Worm (Caenorhabditis elegans) whole organism, L1 larva: ENCODE results near the gene ncx-2.

Experiments
- C16A3.4 ChIP-seq: fragments of 150-350 bp; optimal IDR thresholded peaks from 2 replicates; lab custom pipeline; 2014; ENCODE audit warnings: missing biosample characterization, missing genetic modification characterization
- alr-1 ChIP-seq: fragments of 200-800 bp; sonication (Bioruptor generic); optimal IDR thresholded peaks from 2 replicates; lab custom pipeline; 2018; ENCODE audit warnings: borderline replicate concordance, mild to moderate bottlenecking, missing genetic modification characterization, missing compliant biosample characterization
- aly-2 ChIP-seq: fragments of 150-350 bp; optimal IDR thresholded peaks from 2 replicates; lab custom pipeline; 2014; ENCODE audit warnings: missing biosample characterization, missing genetic modification characterization
- blmp-1 ChIP-seq: fragments of 150-350 bp; optimal IDR thresholded peaks from 2 replicates; lab custom pipeline; 2014; ENCODE audit warnings: missing biosample characterization, missing genetic modification characterization
- ceh-8 ChIP-seq: fragments of 200-800 bp; sonication (Bioruptor generic); optimal IDR thresholded peaks from 2 replicates; lab custom pipeline; 2018; ENCODE audit warnings: mild to moderate bottlenecking, missing genetic modification characterization, moderate library complexity, missing compliant biosample characterization
- ceh-82 ChIP-seq, 3 experiments: fragments of 150-350 bp in 1 of 3; sonication (generic microtip) in 2 of 3; optimal IDR thresholded peaks; 2 replicates each; lab custom pipeline; 2014 to 2017; ENCODE audit warnings: missing biosample characterization in 3 of 3, missing genetic modification characterization in 3 of 3
- ceh-88 ChIP-seq: fragments of 200-800 bp; sonication (Bioruptor generic); IDR thresholded peaks from 2 replicates; pipeline ENCODE4 v1.3.6; 2022; ENCODE audit warnings: missing genetic modification characterization, missing compliant biosample characterization
- ces-1 ChIP-seq: fragments of 150-350 bp; optimal IDR thresholded peaks from 2 replicates; lab custom pipeline; 2014; ENCODE audit warnings: missing biosample characterization, missing genetic modification reagents, missing genetic modification characterization
- dsc-1 ChIP-seq: sonication (generic microtip); optimal IDR thresholded peaks from 2 replicates; lab custom pipeline; 2016; ENCODE audit warnings: mild to moderate bottlenecking, missing genetic modification characterization, missing compliant biosample characterization
- efl-1 ChIP-seq, 4 experiments: fragments of 150-350 bp; optimal IDR thresholded peaks in 3 of 4; peaks in 1 of 4; 1 replicate in 1 of 4; 2 replicates in 3 of 4; lab custom pipeline; 2014; ENCODE audit warnings: missing biosample characterization in 2 of 4, missing genetic modification characterization in 2 of 4, missing genetic modification reagents in 2 of 4
- egl-13 ChIP-seq: sonication (generic microtip); optimal IDR thresholded peaks from 2 replicates; lab custom pipeline; 2016; ENCODE audit warnings: missing genotype, missing genetic modification reagents, missing genetic modification characterization, missing compliant biosample characterization
- egl-27 ChIP-seq, 2 experiments: fragments of 150-350 bp in 1 of 2; sonication (generic microtip); optimal IDR thresholded peaks; 3 replicates each; lab custom pipeline; 2017 to 2018; ENCODE audit warnings: missing biosample characterization in 2 of 2, missing genetic modification characterization in 2 of 2, missing genetic modification reagents in 2 of 2
- hlh-17 ChIP-seq: fragments of 200-800 bp; sonication (Bioruptor generic); optimal IDR thresholded peaks from 2 replicates; lab custom pipeline; 2018; ENCODE audit warnings: missing genetic modification characterization, mild to moderate bottlenecking, missing compliant biosample characterization, moderate library complexity, borderline replicate concordance
- lin-13 ChIP-seq: fragments of 150-350 bp; optimal IDR thresholded peaks from 2 replicates; lab custom pipeline; 2014; ENCODE audit warnings: missing biosample characterization, missing genetic modification reagents, missing genetic modification characterization
- lir-3 ChIP-seq: sonication (generic microtip); optimal IDR thresholded peaks from 2 replicates; lab custom pipeline; 2016; ENCODE audit warnings: mild to moderate bottlenecking, missing genetic modification characterization, moderate library complexity, missing compliant biosample characterization; ENCODE audit not compliant: poor library complexity
- lsy-2 ChIP-seq, 2 experiments: fragments of 150-350 bp; optimal IDR thresholded peaks; 2 replicates each; lab custom pipeline; 2014; ENCODE audit warnings: missing biosample characterization in 2 of 2, missing genetic modification characterization in 2 of 2
- mab-9 ChIP-seq: fragments of 200-800 bp; sonication (Bioruptor generic); IDR thresholded peaks from 2 replicates; pipeline ENCODE4 v1.3.6; 2022; ENCODE audit warnings: missing genetic modification reagents, missing genetic modification characterization, missing compliant biosample characterization
- nhr-11 ChIP-seq: fragments of 150-350 bp; optimal IDR thresholded peaks from 2 replicates; lab custom pipeline; 2014; ENCODE audit warnings: missing biosample characterization, missing genetic modification characterization
- nhr-20 ChIP-seq: sonication (generic microtip); optimal IDR thresholded peaks from 2 replicates; lab custom pipeline; 2016; ENCODE audit warnings: mild to moderate bottlenecking, missing genetic modification characterization, missing compliant biosample characterization
- nhr-28 ChIP-seq: fragments of 150-350 bp; optimal IDR thresholded peaks from 2 replicates; lab custom pipeline; 2014; ENCODE audit warnings: missing biosample characterization, missing genetic modification characterization
- nhr-47 ChIP-seq: sonication (generic microtip); optimal IDR thresholded peaks from 2 replicates; lab custom pipeline; 2016; ENCODE audit warnings: mild to moderate bottlenecking, missing genetic modification characterization, moderate library complexity, missing compliant biosample characterization
- nhr-84 ChIP-seq: sonication (generic microtip); optimal IDR thresholded peaks from 2 replicates; lab custom pipeline; 2017; ENCODE audit warnings: missing biosample characterization, missing genetic modification characterization
- pag-3 ChIP-seq: sonication (generic microtip); optimal IDR thresholded peaks from 2 replicates; lab custom pipeline; 2017; ENCODE audit warnings: missing genetic modification characterization, mild to moderate bottlenecking, missing compliant biosample characterization, antibody characterized with exemption, borderline replicate concordance; ENCODE audit not compliant: insufficient read depth
- rnt-1 ChIP-seq: sonication (generic microtip); optimal IDR thresholded peaks from 2 replicates; lab custom pipeline; 2016; ENCODE audit warnings: mild to moderate bottlenecking, missing genetic modification characterization, moderate library complexity, missing compliant biosample characterization
- snpc-4 ChIP-seq: fragments of 150-350 bp; optimal IDR thresholded peaks from 2 replicates; lab custom pipeline; 2014; ENCODE audit warnings: missing biosample characterization, missing genetic modification characterization
- snu-23 ChIP-seq: sonication (generic microtip); optimal IDR thresholded peaks from 2 replicates; lab custom pipeline; 2016; ENCODE audit warnings: missing genetic modification characterization, missing compliant biosample characterization
- sox-4 ChIP-seq: sonication (generic microtip); optimal IDR thresholded peaks from 2 replicates; lab custom pipeline; 2016; ENCODE audit warnings: missing genetic modification characterization, missing compliant biosample characterization
- tbx-2 ChIP-seq: sonication (generic microtip); optimal IDR thresholded peaks from 2 replicates; lab custom pipeline; 2016; ENCODE audit warnings: missing genetic modification characterization, missing compliant biosample characterization
- unc-30 ChIP-seq: sonication (generic microtip); optimal IDR thresholded peaks from 2 replicates; lab custom pipeline; 2017; ENCODE audit warnings: missing biosample characterization, missing genetic modification characterization
- unc-62 ChIP-seq: fragments of 150-350 bp; optimal IDR thresholded peaks from 2 replicates; lab custom pipeline; 2014; ENCODE audit warnings: missing biosample characterization, missing genetic modification reagents, missing genetic modification characterization
- unc-86 ChIP-seq: sonication (generic microtip); optimal IDR thresholded peaks from 2 replicates; lab custom pipeline; 2016; ENCODE audit warnings: missing genetic modification characterization, missing compliant biosample characterization
- vab-15 ChIP-seq: sonication (generic microtip); optimal IDR thresholded peaks from 2 replicates; lab custom pipeline; 2017; ENCODE audit warnings: missing genotype, mild to moderate bottlenecking, missing genetic modification characterization, missing compliant biosample characterization
- zip-4 ChIP-seq: fragments of 200-800 bp; sonication (Bioruptor generic); optimal IDR thresholded peaks from 2 replicates; lab custom pipeline; 2018; ENCODE audit warnings: mild to moderate bottlenecking, missing genetic modification characterization, moderate library complexity, missing compliant biosample characterization

ncx-2 gene

DNA sequence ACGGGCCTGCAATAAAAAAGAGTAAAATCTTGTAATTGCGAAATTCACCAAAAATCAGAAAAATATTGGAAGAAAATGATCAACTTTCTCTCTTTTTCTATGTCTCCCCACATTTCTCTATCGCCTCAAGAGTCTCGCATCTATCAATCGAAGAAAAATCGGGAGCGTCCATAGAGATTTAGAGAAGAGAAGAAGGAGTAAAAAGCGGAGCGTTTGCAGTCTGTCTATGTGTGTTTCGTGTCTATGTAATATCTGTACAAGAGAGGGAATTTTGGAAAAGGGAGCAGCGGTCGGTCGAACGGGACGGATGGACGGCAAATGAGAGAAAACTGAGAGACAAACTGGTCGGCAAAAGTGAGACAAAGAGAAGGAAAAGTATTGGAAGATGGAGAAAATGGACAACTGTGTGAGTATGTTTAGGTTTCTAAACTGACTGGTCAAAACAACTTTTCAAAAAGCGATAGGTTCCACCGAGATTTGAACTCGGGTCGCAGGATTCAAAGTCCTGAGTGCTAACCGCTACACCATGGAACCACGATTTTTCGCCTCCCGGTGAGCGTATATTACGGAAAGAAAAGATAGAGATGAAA lies 26.3 kb downstream of the ncx-2 start (continued):
- peak; percentile 25 for TF ChIP-seq dsc-1 (tag; lab: Kevin White, UChicago)
- peak in 1 of 2 experiments; percentile 39 for TF ChIP-seq lsy-2 (tag; optimal IDR thresholded peaks at IDR 0.05; lab: Kevin White, UChicago)
- TF ChIP-seq mab-9 (GFP tag; lab: Robert Waterston, UW), result no peak
- peak; percentile 26 for TF ChIP-seq C16A3.4 (tag; lab: Kevin White, UChicago)
- TF ChIP-seq pag-3 (tag; lab: Kevin White, UChicago), result peak; percentile 85
- peak; percentile 60 for TF ChIP-seq nhr-20 (tag; lab: Kevin White, UChicago)
- peak; percentile 50 for TF ChIP-seq snu-23 (GFP tag; lab: Kevin White, UChicago)
- TF ChIP-seq rnt-1 (tag; lab: Kevin White, UChicago), result peak; percentile 36
- no peak for TF ChIP-seq unc-30 (tag; lab: Kevin White, UChicago)
- no peak for TF ChIP-seq nhr-84 (tag; lab: Kevin White, UChicago)
- TF ChIP-seq nhr-47 (tag; lab: Kevin White, UChicago), result peak; percentile 28
- TF ChIP-seq ceh-88 (GFP tag; lab: Robert Waterston, UW), result no peak
- TF ChIP-seq snpc-4, result peak; percentile 6

ce11 chrV:5330967-5331366 lies 27.5 kb downstream of the ncx-2 start, which contains the start of gene srg-26:
srg-26 (plus strand) TSS chrV:5331267.
- TF ChIP-seq unc-62 (no peak), efl-1 (optimal IDR thresholded peaks at IDR 0.05; lab: Kevin White, UChicago) (no peak), efl-1 (GFP tag; optimal IDR thresholded peaks at IDR 0.05 in 1 of 2; lab: Kevin White, UChicago) (peak in 1 of 2 experiments; percentile 54)

DNA sequence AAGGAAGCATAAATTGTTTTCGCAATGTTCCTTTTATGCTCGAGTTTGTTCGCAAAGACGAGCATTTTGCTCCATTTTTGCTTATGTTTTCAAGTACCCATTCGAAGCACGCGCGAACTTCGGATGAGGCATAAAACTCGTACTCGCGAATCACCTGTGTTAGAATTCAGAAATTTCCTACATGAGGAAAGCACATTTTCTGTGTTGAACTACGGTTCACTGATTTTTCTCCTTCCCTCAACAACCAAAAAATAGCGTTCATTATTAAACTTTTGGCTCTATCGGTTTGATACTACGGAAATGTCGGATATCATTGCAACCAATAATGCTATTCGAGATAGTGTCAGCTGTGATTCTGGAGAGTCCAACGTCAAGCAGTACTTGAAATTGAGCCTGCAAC lies 31.1 kb downstream of the ncx-2 start, which contains the start of gene srg-28:
TSS of gene srg-28 (plus strand) at position 301 of the 400 bp plus-strand sequence.
- no peak for TF ChIP-seq ces-1 (GFP tag; lab: Kevin White, UChicago)
- no peak for TF ChIP-seq pag-3 (tag; lab: Kevin White, UChicago)
- no peak for TF ChIP-seq mab-9 (GFP tag; lab: Robert Waterston, UW)
- TF ChIP-seq sox-4 (tag; lab: Kevin White, UChicago), result no peak
- no peak for TF ChIP-seq egl-13 (tag; lab: Kevin White, UChicago)
- TF ChIP-seq lin-13 (GFP tag; lab: Kevin White, UChicago), result no peak
- no peak for TF ChIP-seq aly-2 (tag; lab: Kevin White, UChicago)
- TF ChIP-seq nhr-11 (tag; lab: Kevin White, UChicago), result no peak
- TF ChIP-seq ceh-88 (GFP tag; lab: Robert Waterston, UW), result no peak
- TF ChIP-seq blmp-1, result no peak
- no peak for TF ChIP-seq alr-1 (tag; lab: Kevin White, UChicago)
- TF ChIP-seq hlh-17 (GFP tag; lab: Kevin White, UChicago), result no peak
- no peak for TF ChIP-seq lir-3
- TF ChIP-seq vab-15, result no peak
- TF ChIP-seq C16A3.4 (tag; lab: Kevin White, UChicago), result no peak
- TF ChIP-seq tbx-2 (tag; lab: Kevin White, UChicago), result no peak
- no peak for TF ChIP-seq snu-23 (GFP tag; lab: Kevin White, UChicago)
- TF ChIP-seq nhr-28, result no peak

ce11 chrV:5336884-5337283 lies 33.4 kb downstream of the ncx-2 start, which contains the start of gene srg-29:
srg-29 (plus strand) TSS chrV:5337184.
- peak; percentile 3 for TF ChIP-seq ceh-8
- no peak for TF ChIP-seq vab-15
- TF ChIP-seq egl-27 (tag; optimal IDR thresholded peaks at IDR 0.05; lab: Kevin White, UChicago), result no peak
- TF ChIP-seq efl-1 (optimal IDR thresholded peaks at IDR 0.05; lab: Kevin White, UChicago), result no peak
- peak in 1 of 2 experiments; percentile 15 for TF ChIP-seq efl-1 (GFP tag; optimal IDR thresholded peaks at IDR 0.05 in 1 of 2; lab: Kevin White, UChicago)
- no peak for TF ChIP-seq ceh-82 (tag; optimal IDR thresholded peaks at IDR 0.05; lab: Kevin White, UChicago)

ce11 chrV:5339497-5339896 lies 36.0 kb downstream of the ncx-2 start, which contains the start of gene srg-27:
srg-27 (plus strand) TSS chrV:5339797.
- TF ChIP-seq nhr-84 (tag; lab: Kevin White, UChicago) (no peak), ceh-88 (GFP tag; lab: Robert Waterston, UW) (no peak), unc-86 (tag; lab: Kevin White, UChicago) (no peak), zip-4 (GFP tag; lab: Kevin White, UChicago) (no peak)
